Worm (Caenorhabditis elegans) whole organism, L3 larva: Measurements from ENCODE around the gene exc-15.

Experiments
- R02D3.7 ChIP-seq: fragments of 150-350 bp; optimal IDR thresholded peaks from 2 replicates; lab custom pipeline; 2014; ENCODE audit warnings: missing biosample characterization, missing genetic modification characterization
- ceh-82 ChIP-seq: fragments of 150-350 bp; optimal IDR thresholded peaks from 2 replicates; lab custom pipeline; 2014; ENCODE audit warnings: missing biosample characterization, missing genetic modification characterization
- elt-1 ChIP-seq: fragments of 150-350 bp; optimal IDR thresholded peaks from 2 replicates; lab custom pipeline; 2014; ENCODE audit warnings: missing biosample characterization, missing genetic modification characterization
- eor-1 ChIP-seq, 2 experiments: fragments of 150-350 bp; optimal IDR thresholded peaks; 2 replicates each; lab custom pipeline; 2014 to 2018; ENCODE audit warnings: missing biosample characterization in 2 of 2, missing genetic modification characterization in 2 of 2
- jun-1 ChIP-seq: fragments of 150-350 bp; optimal IDR thresholded peaks from 2 replicates; lab custom pipeline; 2014; ENCODE audit warnings: missing biosample characterization, missing genetic modification reagents, missing genetic modification characterization
- lin-39 ChIP-seq: fragments of 150-350 bp; optimal IDR thresholded peaks from 2 replicates; lab custom pipeline; 2018; ENCODE audit warnings: missing biosample characterization, missing genetic modification reagents, missing genetic modification characterization
- mml-1 ChIP-seq: fragments of 150-350 bp; sonication (generic microtip); optimal IDR thresholded peaks from 3 replicates; lab custom pipeline; 2014; ENCODE audit warnings: missing biosample characterization, missing genetic modification characterization
- nhr-11 ChIP-seq: fragments of 150-350 bp; optimal IDR thresholded peaks from 2 replicates; lab custom pipeline; 2014; ENCODE audit warnings: missing biosample characterization, missing genetic modification characterization
- nhr-23 ChIP-seq: fragments of 150-350 bp; optimal IDR thresholded peaks from 2 replicates; lab custom pipeline; 2014; ENCODE audit warnings: missing biosample characterization, missing genetic modification reagents, missing genetic modification characterization
- nhr-43 ChIP-seq: sonication (generic microtip); optimal IDR thresholded peaks from 2 replicates; lab custom pipeline; 2016; ENCODE audit warnings: mild to moderate bottlenecking, missing genetic modification characterization, missing compliant biosample characterization; ENCODE audit not compliant: poor library complexity, severe bottlenecking
- nhr-77 ChIP-seq: fragments of 150-350 bp; optimal IDR thresholded peaks from 2 replicates; lab custom pipeline; 2014; ENCODE audit warnings: missing biosample characterization, missing genetic modification characterization
- tbx-2 ChIP-seq: sonication (generic microtip); optimal IDR thresholded peaks from 2 replicates; lab custom pipeline; 2016; ENCODE audit warnings: mild to moderate bottlenecking, missing genetic modification characterization, missing compliant biosample characterization
- unc-39 ChIP-seq: sonication (generic microtip); optimal IDR thresholded peaks from 4 replicates; lab custom pipeline; 2017; ENCODE audit warnings: missing biosample characterization, missing genetic modification characterization
- ztf-11 ChIP-seq: fragments of 150-350 bp; optimal IDR thresholded peaks from 2 replicates; lab custom pipeline; 2014; ENCODE audit warnings: missing biosample characterization, missing genetic modification characterization

The exc-15 gene

ce11 chrV:4526801-4527425, 43.7 kb downstream of the exc-15 start:
- TF ChIP-seq tbx-2 (tag; lab: Kevin White, UChicago) (no peak), mml-1 (tag; lab: Kevin White, UChicago) (no peak), lin-39 (peak; percentile 37), elt-1 (tag; lab: Kevin White, UChicago) (no peak)

- TF ChIP-seq ceh-82 (tag; lab: Kevin White, UChicago) (no peak), nhr-43 (tag; lab: Kevin White, UChicago) (no peak), jun-1 (tag; lab: Kevin White, UChicago) (no peak), nhr-11 (no peak), nhr-23 (tag; lab: Kevin White, UChicago) (no peak), nhr-77 (tag; lab: Kevin White, UChicago) (no peak), unc-39 (tag; lab: Kevin White, UChicago) (no peak), eor-1 (tag; optimal IDR thresholded peaks at IDR 0.05; lab: Kevin White, UChicago) (no peak), R02D3.7 (tag; lab: Kevin White, UChicago) (no peak), mml-1 (tag; lab: Kevin White, UChicago) (no peak), ztf-11 (no peak)
Observed at ce11 chrV:4527934-4528333, 44.7 kb downstream of the exc-15 start.

- no peak for TF ChIP-seq nhr-77 (tag; lab: Kevin White, UChicago)
Observed at ce11 chrV:4535736-4536135, 52.5 kb downstream of the exc-15 start.
